Worm (Caenorhabditis elegans): ENCODE results near the gene gst-6.

The gst-6 gene

DNA sequence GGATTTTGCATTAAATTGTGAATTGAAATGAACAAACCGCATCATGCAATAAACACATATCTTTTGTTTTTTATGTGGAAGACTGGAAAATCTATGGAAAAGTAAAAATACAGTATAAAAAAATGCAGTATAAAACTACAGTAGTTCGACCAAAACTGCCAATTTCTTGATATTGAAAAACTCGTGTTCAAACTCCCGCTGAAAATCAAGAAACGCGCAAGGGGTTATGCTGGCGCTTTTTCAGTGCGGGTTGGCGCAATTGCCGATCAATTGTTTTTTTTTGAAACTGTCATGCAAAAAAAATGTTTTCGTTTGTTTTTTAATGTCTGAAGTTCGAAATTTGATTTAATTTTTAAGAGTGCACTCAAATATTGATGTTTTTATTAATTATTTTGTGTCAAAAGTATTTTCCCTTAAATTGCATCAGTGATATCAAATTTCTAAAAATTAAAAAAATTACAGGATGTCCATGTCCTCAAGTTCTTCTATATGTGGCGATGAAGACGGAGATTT, 28.0 kb upstream of the gst-6 start, which contains the start of gene dnj-9 (continued):
- TF ChIP-seq pax-3 (tag; optimal IDR thresholded peaks at IDR 0.05) (peak; percentile 86), mdl-1 (tag; optimal IDR thresholded peaks at IDR 0.05) (peak in 1 of 2 experiments; percentile 78), skn-1 (tag; optimal IDR thresholded peaks at IDR 0.05) (peak; percentile 88), egl-13 (tag; optimal IDR thresholded peaks at IDR 0.05) (peak; percentile 92), nhr-76 (tag; optimal IDR thresholded peaks at IDR 0.05) (no peak), nhr-84 (tag; optimal IDR thresholded peaks at IDR 0.05) (no peak)

DNA sequence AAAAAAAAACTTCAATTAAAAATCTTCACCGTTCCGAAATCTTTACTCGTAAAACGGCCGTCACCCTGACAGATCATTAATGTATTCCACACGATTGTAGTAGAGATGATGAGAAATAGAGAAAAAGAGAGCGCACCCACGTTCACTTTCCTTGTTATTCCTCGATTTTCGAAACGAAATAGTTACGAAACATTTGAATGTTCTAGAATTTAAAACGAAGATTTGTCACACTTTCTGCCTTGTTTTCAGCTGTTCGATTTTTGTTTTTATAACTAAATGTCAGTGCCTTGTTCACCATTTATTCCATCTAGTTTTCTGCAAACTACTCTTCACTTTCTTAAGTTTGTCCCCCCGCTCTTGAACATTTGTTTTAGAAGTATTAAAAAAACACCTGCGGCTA, 24.9 kb upstream of the gst-6 start:
- TF ChIP-seq lin-15B (tag; optimal IDR thresholded peaks at IDR 0.05) = no peak
- TF ChIP-seq mdl-1 (tag; optimal IDR thresholded peaks at IDR 0.05) = no peak
- no peak for TF ChIP-seq nhr-71 (tag; optimal IDR thresholded peaks at IDR 0.05)
- TF ChIP-seq nhr-28 (tag; optimal IDR thresholded peaks at IDR 0.05) = no peak
- TF ChIP-seq jun-1 (tag; optimal IDR thresholded peaks at IDR 0.05) = no peak
- TF ChIP-seq skn-1 (tag; optimal IDR thresholded peaks at IDR 0.05) = peak; percentile 64
- no peak for TF ChIP-seq mep-1 (tag; optimal IDR thresholded peaks at IDR 0.05)
- peak; percentile 19 for TF ChIP-seq blmp-1 (tag; optimal IDR thresholded peaks at IDR 0.05)
- TF ChIP-seq zag-1 (tag; optimal IDR thresholded peaks at IDR 0.05) = no peak
- TF ChIP-seq efl-1 (optimal IDR thresholded peaks at IDR 0.05) = no peak
- peak; percentile 11 to 91 for TF ChIP-seq efl-1 (GFP tag; optimal IDR thresholded peaks at IDR 0.05 in 1 of 2)

DNA sequence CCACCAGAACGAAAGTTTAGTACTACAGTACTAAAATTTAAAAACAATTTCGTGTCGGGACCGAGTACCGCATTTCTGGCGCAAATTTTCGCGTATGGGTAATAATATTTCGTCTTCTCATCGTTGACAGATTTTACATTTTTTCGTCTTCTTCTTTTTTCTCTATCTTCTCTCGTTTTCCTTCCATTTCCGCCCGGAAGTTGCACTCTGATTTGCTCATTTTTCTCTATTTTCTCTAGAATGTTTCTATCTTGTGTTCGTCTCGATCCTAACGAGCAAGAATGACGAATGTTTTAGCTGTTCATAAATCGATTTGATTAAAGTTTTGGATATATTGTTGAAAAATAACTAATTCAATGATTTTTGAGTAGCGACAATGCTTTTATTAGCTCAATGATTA, 24.2 kb upstream of the gst-6 start:
- TF ChIP-seq efl-1 (optimal IDR thresholded peaks at IDR 0.05) = peak in 1 of 2 experiments; percentile 14
- no peak for TF ChIP-seq efl-1 (GFP tag; optimal IDR thresholded peaks at IDR 0.05 in 1 of 2)
- TF ChIP-seq hlh-4 (tag; optimal IDR thresholded peaks at IDR 0.05) = no peak
- TF ChIP-seq aly-2 (tag; optimal IDR thresholded peaks at IDR 0.05) = no peak
- TF ChIP-seq lin-14 (GFP tag; optimal IDR thresholded peaks at IDR 0.05) = peak; percentile 65
- peak; percentile 5 for TF ChIP-seq rnt-1 (tag; optimal IDR thresholded peaks at IDR 0.05)
- TF ChIP-seq isw-1 (GFP tag; IDR thresholded peaks at IDR 0.05) = 0 out of 2 replicates have a peak, but pooled peaks have one; percentile 1

DNA sequence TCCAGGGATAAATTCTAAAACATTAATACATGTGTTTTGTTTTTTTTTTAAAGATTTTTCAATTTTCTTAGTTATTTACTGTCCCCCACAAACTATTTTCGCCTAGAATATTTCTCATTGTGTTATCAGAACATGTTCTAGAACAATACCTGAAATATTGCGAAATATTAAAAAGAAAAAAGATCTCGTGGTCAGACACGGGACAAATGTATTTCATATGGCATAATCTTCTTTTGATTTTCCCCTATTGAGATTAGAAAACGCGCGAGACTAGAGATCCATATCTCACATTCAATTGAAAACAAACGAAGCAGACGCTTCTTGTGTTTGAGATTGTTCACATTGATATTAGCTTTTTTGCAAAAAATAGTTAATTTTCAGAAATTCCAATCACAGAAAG, 23.6 kb upstream of the gst-6 start:
- no peak for TF ChIP-seq tbx-2 (tag; optimal IDR thresholded peaks at IDR 0.05)
- TF ChIP-seq zip-4 (GFP tag; optimal IDR thresholded peaks at IDR 0.05) = peak; percentile 76
- TF ChIP-seq ztf-11 (tag; optimal IDR thresholded peaks at IDR 0.05) = no peak
- TF ChIP-seq dpl-1 (GFP tag; optimal IDR thresholded peaks at IDR 0.05) = peak; percentile 1 to 41 (median 7)
- TF ChIP-seq dsc-1 (tag; optimal IDR thresholded peaks at IDR 0.05) = peak; percentile 70
- peak in 1 of 6 experiments; percentile 56 for TF ChIP-seq elt-3 (tag; optimal IDR thresholded peaks at IDR 0.05)
- peak; percentile 26 for TF ChIP-seq lin-13 (GFP tag; optimal IDR thresholded peaks at IDR 0.05)
- peak; percentile 38 for TF ChIP-seq pax-3 (tag; optimal IDR thresholded peaks at IDR 0.05)
- no peak for TF ChIP-seq nhr-76 (tag; optimal IDR thresholded peaks at IDR 0.05)
- TF ChIP-seq mef-2 (tag; optimal IDR thresholded peaks at IDR 0.05) = no peak
- TF ChIP-seq ceh-82 (tag; optimal IDR thresholded peaks at IDR 0.05) = no peak
- TF ChIP-seq snu-23 (GFP tag; optimal IDR thresholded peaks at IDR 0.05) = peak; percentile 30
- no peak for TF ChIP-seq nhr-77 (tag; optimal IDR thresholded peaks at IDR 0.05)
- TF ChIP-seq skn-1 (tag; optimal IDR thresholded peaks at IDR 0.05) = peak; percentile 57
- TF ChIP-seq jun-1 (tag; optimal IDR thresholded peaks at IDR 0.05) = no peak
- peak in 1 of 2 experiments; percentile 34 for TF ChIP-seq lsy-2 (tag; optimal IDR thresholded peaks at IDR 0.05)
- TF ChIP-seq nhr-85 (tag) = peak; percentile 88
- TF ChIP-seq nhr-47 (tag; optimal IDR thresholded peaks at IDR 0.05) = peak; percentile 25
- TF ChIP-seq mep-1 (tag; optimal IDR thresholded peaks at IDR 0.05) = peak; percentile 41
- no peak for TF ChIP-seq unc-98 (GFP tag; IDR thresholded peaks at IDR 0.05)
- no peak for TF ChIP-seq unc-62 (GFP tag; optimal IDR thresholded peaks at IDR 0.05)
- no peak for TF ChIP-seq fkh-10 (GFP tag; optimal IDR thresholded peaks at IDR 0.05)
- no peak for TF ChIP-seq nhr-28 (tag; optimal IDR thresholded peaks at IDR 0.05)
- no peak for TF ChIP-seq ama-1 (optimal IDR thresholded peaks at IDR 0.05)
- peak in 1 of 2 experiments; percentile 58 for TF ChIP-seq lin-35 (GFP tag; optimal IDR thresholded peaks at IDR 0.05)
- no peak for TF ChIP-seq ceh-88 (GFP tag; IDR thresholded peaks at IDR 0.05)
- TF ChIP-seq nhr-20 (tag; optimal IDR thresholded peaks at IDR 0.05) = peak; percentile 57
- no peak for TF ChIP-seq lin-15B (tag; optimal IDR thresholded peaks at IDR 0.05)
- TF ChIP-seq unc-130 (tag; optimal IDR thresholded peaks at IDR 0.05) = no peak
- peak; percentile 11 for TF ChIP-seq elt-2 (tag; optimal IDR thresholded peaks at IDR 0.05)
- TF ChIP-seq efl-1 (optimal IDR thresholded peaks at IDR 0.05) = no peak
- no peak for TF ChIP-seq efl-1 (GFP tag; optimal IDR thresholded peaks at IDR 0.05 in 1 of 2)
- no peak for TF ChIP-seq tlp-1 (tag; optimal IDR thresholded peaks at IDR 0.05)
- peak; percentile 52 for TF ChIP-seq lin-14 (GFP tag; optimal IDR thresholded peaks at IDR 0.05)
- TF ChIP-seq nhr-71 (tag; optimal IDR thresholded peaks at IDR 0.05) = peak; percentile 64
- peak; percentile 45 for TF ChIP-seq fkh-8 (tag; optimal IDR thresholded peaks at IDR 0.05)
- no peak for TF ChIP-seq xbp-1 (tag; optimal IDR thresholded peaks at IDR 0.05)
